In genomic region chrII:9031891-9032290, ce11 we compare ENCODE assay signal across 4 worm cellular contexts.
TF ChIP-seq lines count a peak whose summit lies in the region.

No protein-coding gene starts in this region.

TF ChIP-seq in whole organism, L1 larva, 84 proteins besides CTCF, POLR2A, EP300 and RAD21 (continues in another document):
- no peak for TF ChIP-seq hlh-17 (GFP tag; optimal IDR thresholded peaks at IDR 0.05; lab: Kevin White, UChicago; ENCODE audit: borderline replicate concordance)
- no peak for TF ChIP-seq unc-30 (tag; optimal IDR thresholded peaks at IDR 0.05; lab: Kevin White, UChicago)
- no peak for TF ChIP-seq efl-3 (GFP tag; optimal IDR thresholded peaks at IDR 0.05; lab: Kevin White, UChicago)
- no peak for TF ChIP-seq ceh-8 (GFP tag; optimal IDR thresholded peaks at IDR 0.05; lab: Kevin White, UChicago)
- TF ChIP-seq lsy-2 (tag; optimal IDR thresholded peaks at IDR 0.05; lab: Kevin White, UChicago) = peak in 1 of 2 experiments; percentile 31
- no peak for TF ChIP-seq egl-27 (tag; optimal IDR thresholded peaks at IDR 0.05; lab: Kevin White, UChicago)
- TF ChIP-seq aly-2 (tag; optimal IDR thresholded peaks at IDR 0.05; lab: Kevin White, UChicago) = no peak
- TF ChIP-seq hpl-2 (GFP tag; optimal IDR thresholded peaks at IDR 0.05; lab: Kevin White, UChicago) = no peak
- no peak for TF ChIP-seq rnt-1 (tag; optimal IDR thresholded peaks at IDR 0.05; lab: Kevin White, UChicago)
- no peak for TF ChIP-seq pax-3 (tag; optimal IDR thresholded peaks at IDR 0.05; lab: Kevin White, UChicago)
- no peak for TF ChIP-seq isw-1 (GFP tag; IDR thresholded peaks at IDR 0.05; lab: Robert Waterston, UW)
- no peak for TF ChIP-seq ztf-4 (tag; optimal IDR thresholded peaks at IDR 0.05; lab: Kevin White, UChicago)
- no peak for TF ChIP-seq nhr-237 (tag; optimal IDR thresholded peaks at IDR 0.05; lab: Kevin White, UChicago)
- no peak for TF ChIP-seq mef-2 (tag; optimal IDR thresholded peaks at IDR 0.05; lab: Kevin White, UChicago)
- no peak for TF ChIP-seq mab-9 (GFP tag; IDR thresholded peaks at IDR 0.05; lab: Robert Waterston, UW)
- TF ChIP-seq lin-14 (GFP tag; optimal IDR thresholded peaks at IDR 0.05; lab: Kevin White, UChicago) = peak; percentile 65
- no peak for TF ChIP-seq tlp-1 (tag; optimal IDR thresholded peaks at IDR 0.05; lab: Kevin White, UChicago)
- TF ChIP-seq swsn-7 (tag; optimal IDR thresholded peaks at IDR 0.05; lab: Kevin White, UChicago) = no peak
- no peak; the same call in 1 of the 2 replicates for TF ChIP-seq nhr-19 (GFP tag; conservative IDR thresholded peaks at IDR 0.05; lab: Robert Waterston, UW)
- no peak for TF ChIP-seq fkh-8 (tag; optimal IDR thresholded peaks at IDR 0.05; lab: Kevin White, UChicago)
- no peak for TF ChIP-seq C04F5.9 (tag; optimal IDR thresholded peaks at IDR 0.05; lab: Kevin White, UChicago)
- no peak for TF ChIP-seq skn-1 (tag; optimal IDR thresholded peaks at IDR 0.05; lab: Kevin White, UChicago)
- TF ChIP-seq ama-1 (optimal IDR thresholded peaks at IDR 0.05; lab: Kevin White, UChicago) = no peak
- TF ChIP-seq dpl-1 (GFP tag; optimal IDR thresholded peaks at IDR 0.05; lab: Kevin White, UChicago) = no peak

TF ChIP-seq in whole organism, L2 larva, 48 proteins besides CTCF, POLR2A, EP300 and RAD21 (continues in another document):
- TF ChIP-seq blmp-1 (tag; optimal IDR thresholded peaks at IDR 0.05; lab: Kevin White, UChicago; ENCODE audit: insufficient read depth) (no peak), snpc-4 (tag; optimal IDR thresholded peaks at IDR 0.05; lab: Kevin White, UChicago) (no peak), nhr-129 (tag; optimal IDR thresholded peaks at IDR 0.05; lab: Kevin White, UChicago) (peak; percentile 30), sma-3 (GFP tag; optimal IDR thresholded peaks at IDR 0.05; lab: Kevin White, UChicago) (peak; percentile 77), R02D3.7 (tag; optimal IDR thresholded peaks at IDR 0.05; lab: Kevin White, UChicago) (no peak), aly-2 (tag; optimal IDR thresholded peaks at IDR 0.05; lab: Kevin White, UChicago) (no peak), ceh-16 (tag; optimal IDR thresholded peaks at IDR 0.05; lab: Kevin White, UChicago) (no peak), egl-27 (tag; optimal IDR thresholded peaks at IDR 0.05; lab: Kevin White, UChicago) (no peak), F13H6.1 (tag; optimal IDR thresholded peaks at IDR 0.05; lab: Kevin White, UChicago) (no peak), mbf-1 (tag; optimal IDR thresholded peaks at IDR 0.05; lab: Kevin White, UChicago) (no peak), sma-9 (GFP tag; optimal IDR thresholded peaks at IDR 0.05; lab: Kevin White, UChicago) (peak; percentile 36), sma-9 (tag; optimal IDR thresholded peaks at IDR 0.05; lab: Kevin White, UChicago) (no peak), alr-1 (tag; optimal IDR thresholded peaks at IDR 0.05; lab: Kevin White, UChicago) (no peak), nhr-77 (tag; optimal IDR thresholded peaks at IDR 0.05; lab: Kevin White, UChicago) (no peak), nhr-6 (tag; optimal IDR thresholded peaks at IDR 0.05; lab: Kevin White, UChicago) (no peak), nhr-11 (tag; optimal IDR thresholded peaks at IDR 0.05; lab: Kevin White, UChicago) (no peak), sem-4 (tag; optimal IDR thresholded peaks at IDR 0.05; lab: Kevin White, UChicago) (no peak), mdl-1 (tag; optimal IDR thresholded peaks at IDR 0.05; lab: Kevin White, UChicago) (no peak), ama-1 (optimal IDR thresholded peaks at IDR 0.05; lab: Kevin White, UChicago) (no peak), fos-1 (tag; optimal IDR thresholded peaks at IDR 0.05; lab: Kevin White, UChicago) (peak; percentile 10), ZK546.5 (tag; optimal IDR thresholded peaks at IDR 0.05; lab: Kevin White, UChicago) (no peak), lin-39 (tag; optimal IDR thresholded peaks at IDR 0.05; lab: Kevin White, UChicago) (no peak), nhr-12 (tag; optimal IDR thresholded peaks at IDR 0.05; lab: Kevin White, UChicago) (no peak), nhr-237 (tag; optimal IDR thresholded peaks at IDR 0.05; lab: Kevin White, UChicago) (no peak), unc-55 (GFP tag; optimal IDR thresholded peaks at IDR 0.05; lab: Kevin White, UChicago) (no peak), lin-13 (GFP tag; optimal IDR thresholded peaks at IDR 0.05; lab: Kevin White, UChicago) (no peak)

TF ChIP-seq in whole organism, L3 larva, 47 proteins besides CTCF, POLR2A, EP300 and RAD21:
- TF ChIP-seq nhr-23 (tag; optimal IDR thresholded peaks at IDR 0.05; lab: Kevin White, UChicago) (peak; percentile 57), aly-2 (tag; optimal IDR thresholded peaks at IDR 0.05; lab: Kevin White, UChicago) (no peak)

TF ChIP-seq in whole organism, L4 larva, 104 proteins besides CTCF, POLR2A, EP300 and RAD21:
- TF ChIP-seq unc-62 (GFP tag; optimal IDR thresholded peaks at IDR 0.05 in 1 of 2; lab: Kevin White, UChicago) (peak in 1 of 2 experiments; percentile 81), unc-62 (tag; optimal IDR thresholded peaks at IDR 0.05; lab: Kevin White, UChicago) (no peak), F26F4.8 (GFP tag; conservative IDR thresholded peaks at IDR 0.05; lab: Robert Waterston, UW) (no peak), tag-97 (GFP tag; IDR thresholded peaks at IDR 0.05; lab: Robert Waterston, UW) (no peak), hlh-30 (tag; optimal IDR thresholded peaks at IDR 0.05; lab: Kevin White, UChicago; ENCODE audit: insufficient read depth) (peak; percentile 1)
TF ChIP-seq in whole organism, L4 larva: peak in this region for 2.

Comparison
In these comparisons a context has a peak if more than half of its experiments do, and no peak if none do; other contexts are left out.
1. Of the 29 proteins assayed by ChIP-seq in both whole organism, L4 larva and whole organism, L1 larva: peak only in whole organism, L4 larva: none; only in whole organism, L1 larva: unc-130; in both: none; in neither: 25; mixed calls (peak in some experiments, not most) for 3.